Worm (Caenorhabditis elegans): ENCODE results near the gene Y116A8C.465.
A peak's percentile ranks its signal among the peaks of the same experiment; 100 is the strongest.
"Not testable (repeated sequence)": the region's sequence is repeated elsewhere in the genome, so short reads cannot be mapped to it uniquely, and the experiment has no call there.

Y116A8C.465 gene

DNA sequence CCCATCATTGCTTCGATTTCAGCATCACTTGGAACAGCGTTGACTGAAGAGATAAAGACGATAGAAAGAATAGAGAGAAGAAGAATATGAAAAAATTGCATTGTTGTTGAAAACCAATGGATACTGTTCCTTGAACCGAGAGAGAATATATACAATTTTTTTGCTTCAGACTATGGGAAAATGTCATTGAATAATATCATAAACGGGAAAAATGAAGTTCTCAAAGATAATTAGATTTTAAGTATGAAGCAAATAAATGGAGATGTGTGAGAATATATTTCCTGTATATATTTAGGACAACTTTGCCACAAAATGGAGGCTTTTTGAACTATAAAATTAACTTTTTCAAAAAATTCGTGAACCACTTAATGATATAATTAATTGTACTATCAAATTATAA, 7.0 kb upstream of the Y116A8C.465 start, which contains the start of gene Y116A8C.44:
Gene Y116A8C.44 (minus strand): TSS at position 101 of the 400 bp plus-strand sequence.
- no peak for TF ChIP-seq med-1 (GFP tag; optimal IDR thresholded peaks at IDR 0.05; ENCODE audit: insufficient read depth)
- no peak for TF ChIP-seq T22C8.4 (GFP tag; IDR thresholded peaks at IDR 0.05)
- TF ChIP-seq klf-2 (GFP tag; conservative IDR thresholded peaks at IDR 0.05): no peak
- no peak for TF ChIP-seq cog-1 (tag; optimal IDR thresholded peaks at IDR 0.05)
- TF ChIP-seq flt-1 (GFP tag; IDR thresholded peaks at IDR 0.05): no peak
- TF ChIP-seq ztf-23 (GFP tag; IDR thresholded peaks at IDR 0.05): no peak
- no peak for TF ChIP-seq ztf-29 (GFP tag; IDR thresholded peaks at IDR 0.05)
- no peak for TF ChIP-seq ref-1 (GFP tag; conservative IDR thresholded peaks at IDR 0.05)
- TF ChIP-seq tab-1 (GFP tag; IDR thresholded peaks at IDR 0.05): no peak

DNA sequence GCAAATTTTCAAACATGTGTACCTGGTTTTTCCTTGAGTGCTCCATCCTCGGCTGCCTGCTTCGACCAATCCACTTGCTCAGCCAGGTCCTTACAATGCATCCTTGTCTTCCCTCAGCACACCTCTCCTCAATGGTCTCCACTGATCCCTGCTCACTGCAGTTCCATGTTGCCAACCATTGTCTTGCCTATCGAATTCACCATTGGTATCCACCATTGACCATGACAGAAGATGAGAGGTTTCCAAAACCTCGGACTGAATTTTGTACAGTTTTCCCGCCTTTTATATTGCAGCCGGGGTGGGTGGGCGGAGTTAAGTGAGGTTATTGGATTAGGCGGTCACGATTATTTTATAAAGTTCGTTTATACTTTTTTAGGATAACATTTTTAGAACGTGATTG, 1.3 kb upstream of the Y116A8C.465 start, which contains the start of gene Y116A8C.467:
Gene Y116A8C.467 (minus strand): TSS at position 101 of the 400 bp plus-strand sequence.
- TF ChIP-seq klf-2 (GFP tag; conservative IDR thresholded peaks at IDR 0.05); ztf-23 (GFP tag; IDR thresholded peaks at IDR 0.05); med-1 (GFP tag; optimal IDR thresholded peaks at IDR 0.05; ENCODE audit: insufficient read depth): not testable (repeated sequence)

DNA sequence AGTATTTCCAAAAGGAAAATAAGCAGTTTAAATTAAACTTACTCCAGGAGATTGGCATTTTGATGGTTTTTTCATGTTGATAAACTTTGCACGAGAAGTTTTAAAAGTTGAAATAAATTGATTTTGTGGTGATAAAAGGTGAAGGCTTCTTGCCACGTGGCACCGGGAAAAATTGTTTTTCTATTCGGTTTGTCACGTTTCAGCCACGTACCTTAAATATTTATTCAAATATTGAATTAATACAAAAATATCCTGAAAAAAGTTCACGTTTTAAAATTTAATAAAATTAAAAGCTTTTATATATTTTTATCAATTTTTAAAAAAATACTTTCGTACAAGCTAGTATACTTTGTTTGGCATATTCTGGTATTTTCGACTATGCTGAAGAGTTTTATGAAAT, 5.8 kb downstream of the Y116A8C.465 start, which contains the start of gene Y116A8C.24:
Gene Y116A8C.24 (minus strand): TSS at position 101 of the 400 bp plus-strand sequence.
- not testable (repeated sequence) for TF ChIP-seq ztf-29, ztf-23, tab-1 (GFP tag; IDR thresholded peaks at IDR 0.05)

DNA sequence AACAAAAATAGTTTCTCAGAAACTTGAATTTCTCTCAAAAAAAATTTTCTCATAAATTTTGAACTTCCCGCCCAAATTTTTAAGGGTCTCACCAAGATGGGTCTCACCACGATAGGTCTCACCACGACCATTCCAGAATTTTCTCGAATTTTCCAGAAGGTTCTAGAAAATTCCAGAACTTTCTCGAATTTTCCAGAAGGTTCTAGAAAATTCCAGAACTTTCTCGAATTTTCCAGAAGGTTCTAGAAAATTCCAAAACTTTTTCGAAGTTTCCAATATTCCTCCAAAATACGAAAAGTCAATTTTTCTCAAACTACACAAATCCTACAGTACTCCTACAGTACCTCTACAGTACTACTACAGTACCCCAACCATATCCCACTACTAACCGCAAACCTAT, 11.0 kb downstream of the Y116A8C.465 start:
- peak; percentile 67; the same call in 1 of the 2 replicates for TF ChIP-seq flt-1 (GFP tag; IDR thresholded peaks at IDR 0.05)

DNA sequence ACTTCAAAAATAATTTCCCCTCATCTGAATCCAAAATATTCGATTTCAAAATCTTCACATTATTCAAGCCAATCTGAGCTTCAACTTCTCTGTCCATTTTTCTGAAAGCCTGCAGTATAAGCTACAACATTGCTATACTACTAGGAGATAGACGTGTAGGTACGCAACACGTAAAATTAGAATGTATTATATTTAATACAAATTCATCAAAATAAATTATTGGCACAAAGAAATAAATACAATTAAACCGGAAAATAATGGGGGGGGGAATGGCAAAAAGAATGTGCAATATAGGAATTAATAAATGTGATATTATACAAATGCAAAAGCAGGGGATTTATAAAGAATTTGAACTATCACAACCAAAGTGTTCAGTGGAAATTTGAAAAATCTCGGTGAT, 13.6 kb downstream of the Y116A8C.465 start, which contains the start of gene Y116A8C.25:
Gene Y116A8C.25 (minus strand): TSS at position 101 of the 400 bp plus-strand sequence.
- no peak for TF ChIP-seq T22C8.4 (GFP tag; IDR thresholded peaks at IDR 0.05)
- TF ChIP-seq med-1 (GFP tag; optimal IDR thresholded peaks at IDR 0.05; ENCODE audit: insufficient read depth): no peak
- no peak for TF ChIP-seq klf-2 (GFP tag; conservative IDR thresholded peaks at IDR 0.05)
- TF ChIP-seq cog-1 (tag; optimal IDR thresholded peaks at IDR 0.05): no peak
- TF ChIP-seq tab-1 (GFP tag; IDR thresholded peaks at IDR 0.05): no peak

DNA sequence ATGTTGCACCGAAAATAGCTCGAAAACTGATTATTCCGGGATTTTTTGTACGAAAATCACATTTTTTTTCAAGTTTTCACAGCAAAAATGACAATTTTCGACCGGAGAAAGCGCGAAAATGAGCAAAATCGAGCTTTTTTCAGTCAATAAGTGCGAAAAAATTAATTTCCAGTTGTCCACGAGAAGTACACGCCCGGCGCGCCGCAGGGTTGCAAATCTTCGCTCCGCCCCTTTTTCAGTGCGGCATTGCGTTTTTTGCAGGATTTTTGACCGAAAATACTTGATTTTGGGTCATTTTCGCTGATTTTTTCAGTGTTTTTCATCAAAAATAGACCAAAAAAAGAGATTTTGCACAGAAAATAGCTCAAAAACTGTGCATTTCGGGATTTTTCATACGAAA, 19.3 kb downstream of the Y116A8C.465 start:
- TF ChIP-seq cog-1 (tag; optimal IDR thresholded peaks at IDR 0.05) (no peak), flt-1 (GFP tag; IDR thresholded peaks at IDR 0.05) (no peak), klf-2 (GFP tag; conservative IDR thresholded peaks at IDR 0.05) (no peak), med-1 (GFP tag; optimal IDR thresholded peaks at IDR 0.05; ENCODE audit: insufficient read depth) (no peak), ref-1 (GFP tag; conservative IDR thresholded peaks at IDR 0.05) (no peak), tab-1 (GFP tag; IDR thresholded peaks at IDR 0.05) (no peak), ztf-23 (GFP tag; IDR thresholded peaks at IDR 0.05) (no peak), T22C8.4 (GFP tag; IDR thresholded peaks at IDR 0.05) (no peak), ztf-29 (GFP tag; IDR thresholded peaks at IDR 0.05) (no peak)

DNA sequence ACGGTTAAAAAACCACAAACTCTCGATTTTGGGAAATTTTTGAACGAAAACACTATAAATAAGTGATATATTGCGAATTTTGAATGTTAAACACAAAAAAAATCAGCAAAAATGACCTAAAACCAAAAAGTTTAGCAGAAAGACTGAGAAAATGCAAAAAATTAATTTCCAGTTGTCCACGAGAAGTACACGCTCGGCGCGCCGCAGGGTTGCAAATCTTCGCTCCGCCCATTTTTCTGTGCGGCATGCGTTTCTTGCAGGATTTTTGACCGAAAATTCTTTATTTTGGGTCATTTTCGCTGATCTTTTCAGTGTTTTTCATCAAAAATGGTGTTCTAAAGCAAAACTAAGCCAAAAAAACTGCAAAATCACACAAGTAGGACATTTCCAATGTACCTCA, 19.8 kb downstream of the Y116A8C.465 start:
- TF ChIP-seq ztf-29 (GFP tag; IDR thresholded peaks at IDR 0.05) (no peak), cog-1 (tag; optimal IDR thresholded peaks at IDR 0.05) (no peak), ref-1 (GFP tag; conservative IDR thresholded peaks at IDR 0.05) (no peak), T22C8.4 (GFP tag; IDR thresholded peaks at IDR 0.05) (no peak), tab-1 (GFP tag; IDR thresholded peaks at IDR 0.05) (no peak), med-1 (GFP tag; optimal IDR thresholded peaks at IDR 0.05; ENCODE audit: insufficient read depth) (no peak), klf-2 (GFP tag; conservative IDR thresholded peaks at IDR 0.05) (no peak), ztf-23 (GFP tag; IDR thresholded peaks at IDR 0.05) (no peak), flt-1 (GFP tag; IDR thresholded peaks at IDR 0.05) (no peak)

DNA sequence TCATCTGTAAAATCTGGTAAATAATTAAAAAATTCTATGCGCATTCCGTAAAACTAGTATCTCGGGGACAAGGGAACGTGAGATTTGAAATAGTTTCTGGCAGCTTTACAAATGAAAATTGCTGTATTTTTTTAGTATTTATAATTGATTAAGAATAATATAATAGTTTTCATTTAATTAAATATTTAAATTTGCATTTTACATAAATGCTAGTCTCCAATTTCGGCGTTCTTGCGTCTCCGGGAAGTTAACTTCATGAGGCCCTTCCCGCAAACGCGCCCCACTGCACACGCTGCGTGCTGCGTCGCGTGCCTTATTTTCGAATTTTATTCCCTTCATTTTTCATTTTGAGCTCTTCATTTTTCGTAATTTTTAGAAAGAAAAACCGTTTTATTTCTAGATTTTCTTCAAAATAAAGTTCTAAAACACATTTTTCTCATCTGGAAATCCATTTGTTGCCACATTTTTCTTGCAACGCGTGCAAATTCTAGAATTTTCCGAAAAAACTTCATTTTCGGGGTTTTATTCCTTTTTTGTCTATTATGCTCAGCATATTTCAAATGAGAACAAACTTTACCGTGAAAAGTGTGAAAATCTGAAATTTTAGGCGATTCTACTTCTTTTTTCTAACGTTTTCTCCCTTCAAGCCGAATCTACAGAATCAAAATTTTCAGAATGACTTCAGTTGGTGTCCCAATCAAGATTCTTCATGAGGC, 22.5 kb downstream of the Y116A8C.465 start, which contains the start of the genes snx-13 and snr-1:
Gene snx-13 (minus strand): TSS at position 55 of the 716 bp plus-strand sequence.
Gene snr-1 (plus strand): TSS at position 666 of the 716 bp plus-strand sequence.
- TF ChIP-seq med-1 (GFP tag; optimal IDR thresholded peaks at IDR 0.05; ENCODE audit: insufficient read depth) (no peak), ztf-23 (GFP tag; IDR thresholded peaks at IDR 0.05) (peak; percentile 94), flt-1 (GFP tag; IDR thresholded peaks at IDR 0.05) (peak; percentile 89), T22C8.4 (GFP tag; IDR thresholded peaks at IDR 0.05) (peak; percentile 70; the same call in 1 of the 2 replicates), ref-1 (GFP tag; conservative IDR thresholded peaks at IDR 0.05) (no peak; the same call in 1 of the 2 replicates), tab-1 (GFP tag; IDR thresholded peaks at IDR 0.05) (peak; percentile 77), klf-2 (GFP tag; conservative IDR thresholded peaks at IDR 0.05) (peak; percentile 81), ztf-29 (GFP tag; IDR thresholded peaks at IDR 0.05) (peak; percentile 70), cog-1 (tag; optimal IDR thresholded peaks at IDR 0.05) (peak; percentile 97)

DNA sequence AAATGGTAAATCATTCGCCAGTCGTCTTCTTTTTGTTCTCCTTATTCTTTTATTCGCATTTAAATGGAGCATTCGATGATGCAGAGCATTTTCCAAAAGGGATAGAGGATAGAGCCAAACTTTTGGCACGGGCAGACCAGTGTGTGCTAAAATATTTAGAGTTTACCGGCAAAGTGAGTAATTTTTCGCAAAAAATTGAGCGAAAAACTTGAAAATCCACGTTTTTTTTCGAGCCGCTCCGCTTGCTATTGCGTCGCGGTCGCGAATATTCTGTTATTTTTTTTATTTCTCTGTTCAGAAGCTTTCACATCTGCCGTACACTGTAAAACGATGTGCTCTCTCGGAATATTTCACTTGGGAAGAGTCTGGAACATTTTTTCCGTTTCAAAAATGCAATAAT, 23.8 kb downstream of the Y116A8C.465 start, which contains the start of gene Y116A8C.43:
Gene Y116A8C.43 (plus strand): TSS at position 3 of the 400 bp plus-strand sequence.
- TF ChIP-seq ztf-23 (GFP tag; IDR thresholded peaks at IDR 0.05) (no peak), flt-1 (GFP tag; IDR thresholded peaks at IDR 0.05) (no peak), tab-1 (GFP tag; IDR thresholded peaks at IDR 0.05) (no peak), cog-1 (tag; optimal IDR thresholded peaks at IDR 0.05) (no peak), ref-1 (GFP tag; conservative IDR thresholded peaks at IDR 0.05) (no peak), klf-2 (GFP tag; conservative IDR thresholded peaks at IDR 0.05) (no peak), ztf-29 (GFP tag; IDR thresholded peaks at IDR 0.05) (no peak), med-1 (GFP tag; optimal IDR thresholded peaks at IDR 0.05; ENCODE audit: insufficient read depth) (no peak), T22C8.4 (GFP tag; IDR thresholded peaks at IDR 0.05) (no peak)

DNA sequence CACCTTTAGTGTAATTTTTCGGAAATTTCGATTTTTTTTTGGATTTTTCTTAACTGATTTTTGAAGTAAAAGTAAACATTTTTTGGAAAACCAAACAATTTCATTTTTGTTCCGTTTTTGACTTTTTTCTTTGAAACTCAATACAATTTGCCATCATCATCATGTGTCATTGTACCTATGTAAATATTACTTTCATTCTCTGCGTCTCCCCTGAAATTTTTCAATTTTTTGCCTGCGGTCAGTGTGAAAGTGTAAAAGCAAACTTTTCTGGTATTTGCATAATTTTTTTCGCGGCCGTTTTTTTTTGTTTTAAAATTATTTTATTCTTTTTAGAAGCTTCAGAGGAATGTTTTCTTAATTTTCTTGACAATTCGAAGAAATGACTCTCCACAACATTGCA, 28.7 kb downstream of the Y116A8C.465 start, which contains the start of gene Y116A8C.29:
Gene Y116A8C.29 (plus strand): TSS at position 328 of the 400 bp plus-strand sequence.
- no peak for TF ChIP-seq cog-1 (tag; optimal IDR thresholded peaks at IDR 0.05)
- TF ChIP-seq klf-2 (GFP tag; conservative IDR thresholded peaks at IDR 0.05): no peak
- no peak for TF ChIP-seq ztf-29 (GFP tag; IDR thresholded peaks at IDR 0.05)
- no peak for TF ChIP-seq tab-1 (GFP tag; IDR thresholded peaks at IDR 0.05)
- no peak for TF ChIP-seq ref-1 (GFP tag; conservative IDR thresholded peaks at IDR 0.05)
- TF ChIP-seq T22C8.4 (GFP tag; IDR thresholded peaks at IDR 0.05): no peak
- no peak for TF ChIP-seq med-1 (GFP tag; optimal IDR thresholded peaks at IDR 0.05; ENCODE audit: insufficient read depth)
- TF ChIP-seq ztf-23 (GFP tag; IDR thresholded peaks at IDR 0.05): no peak
- no peak for TF ChIP-seq flt-1 (GFP tag; IDR thresholded peaks at IDR 0.05)
